Fruit fly (Drosophila melanogaster) whole organism, prepupa: ENCODE data around the gene CG44094.
A peak's percentile ranks its signal among the peaks of the same experiment; 100 is the strongest.

ENCODE experiments used
- CG10669 ChIP-seq: fragments of 200-800 bp; sonication (Bioruptor generic); optimal IDR thresholded peaks from 3 replicates; lab custom pipeline; 2018; ENCODE audit warnings: missing biosample characterization, mild to moderate bottlenecking, missing genetic modification characterization, moderate library complexity
- CG11294 ChIP-seq: fragments of 200-800 bp; sonication (Bioruptor generic); IDR thresholded peaks from 2 replicates; pipeline ENCODE4 v1.3.6; 2022; ENCODE audit warnings: missing biosample characterization, missing genetic modification characterization
- CG11762 ChIP-seq: fragments of 200-800 bp; sonication (Bioruptor generic); optimal IDR thresholded peaks from 3 replicates; lab custom pipeline; 2016; ENCODE audit warnings: missing biosample characterization, missing genetic modification characterization; ENCODE audit not compliant: insufficient read depth
- CG15336 ChIP-seq: fragments of 200-800 bp; sonication (Bioruptor generic); IDR thresholded peaks from 2 replicates; pipeline ENCODE4 v1.3.6; 2022; ENCODE audit warnings: missing biosample characterization, missing genetic modification characterization
- CG16779 ChIP-seq: fragments of 200-800 bp; sonication (Bioruptor generic); optimal IDR thresholded peaks from 3 replicates; lab custom pipeline; 2017; ENCODE audit warnings: missing biosample characterization, mild to moderate bottlenecking, missing genetic modification characterization
- CG3032 ChIP-seq: fragments of 200-800 bp; optimal IDR thresholded peaks from 2 replicates; lab custom pipeline; 2019; ENCODE audit warnings: missing biosample characterization, mild to moderate bottlenecking, missing genetic modification characterization, moderate library complexity
- CG32006 ChIP-seq: fragments of 200-800 bp; sonication (Bioruptor generic); optimal IDR thresholded peaks from 3 replicates; lab custom pipeline; 2017; ENCODE audit warnings: missing biosample characterization, mild to moderate bottlenecking, missing genetic modification characterization
- CG3919 ChIP-seq: fragments of 200-800 bp; sonication (Bioruptor generic); optimal IDR thresholded peaks from 3 replicates; lab custom pipeline; 2016; ENCODE audit warnings: missing biosample characterization, missing genetic modification characterization
- CG6163 ChIP-seq: fragments of 200-800 bp; sonication (Bioruptor generic); IDR thresholded peaks from 3 replicates; pipeline ENCODE4 v1.3.6; 2022; ENCODE audit warnings: missing biosample characterization, missing genetic modification characterization
- CG6276 ChIP-seq: fragments of 200-800 bp; sonication (Bioruptor generic); optimal IDR thresholded peaks from 2 replicates; lab custom pipeline; 2017; ENCODE audit warnings: missing biosample characterization, mild to moderate bottlenecking, missing genetic modification characterization
- CG6808 ChIP-seq: fragments of 200-800 bp; sonication (Bioruptor generic); optimal IDR thresholded peaks from 3 replicates; lab custom pipeline; 2017; ENCODE audit warnings: missing biosample characterization, missing genetic modification characterization, mild to moderate bottlenecking, moderate library complexity, missing genetic modification reagents
- CG6854 ChIP-seq: fragments of 200-800 bp; sonication (Bioruptor generic); optimal IDR thresholded peaks from 2 replicates; lab custom pipeline; 2017; ENCODE audit warnings: missing biosample characterization, mild to moderate bottlenecking, missing genetic modification characterization
- CG8119 ChIP-seq: fragments of 200-800 bp; sonication (Bioruptor generic); IDR thresholded peaks from 3 replicates; pipeline ENCODE4 v1.3.6; 2022; ENCODE audit warnings: missing biosample characterization, missing genetic modification characterization
- CG8319 ChIP-seq: fragments of 200-800 bp; sonication (Bioruptor generic); optimal IDR thresholded peaks from 3 replicates; lab custom pipeline; 2016; ENCODE audit warnings: missing biosample characterization, missing genetic modification characterization
- CG8632 ChIP-seq: fragments of 200-800 bp; sonication (Bioruptor generic); optimal IDR thresholded peaks from 3 replicates; lab custom pipeline; 2016; ENCODE audit warnings: missing biosample characterization, missing genetic modification characterization
- CG9139 ChIP-seq: fragments of 200-800 bp; sonication (Bioruptor generic); optimal IDR thresholded peaks from 3 replicates; lab custom pipeline; 2017; ENCODE audit warnings: missing biosample characterization, mild to moderate bottlenecking, missing genetic modification characterization
- Eip78C ChIP-seq: fragments of 200-800 bp; sonication (Bioruptor generic); peaks from one replicate; lab custom pipeline; 2016; ENCODE audit warnings: missing biosample characterization, missing genetic modification characterization
- Eip93F ChIP-seq: fragments of 200-800 bp; sonication (Bioruptor generic); optimal IDR thresholded peaks from 2 replicates; lab custom pipeline; 2016; ENCODE audit warnings: missing biosample characterization, mild to moderate bottlenecking, missing genetic modification characterization
- Ets96B ChIP-seq: fragments of 200-800 bp; optimal IDR thresholded peaks from 2 replicates; lab custom pipeline; 2019; ENCODE audit warnings: missing biosample characterization, mild to moderate bottlenecking, missing genetic modification characterization, moderate library complexity
- Gug ChIP-seq: fragments of 200-800 bp; sonication (Bioruptor generic); IDR thresholded peaks from 2 replicates; pipeline ENCODE4 v1.3.6; 2022; ENCODE audit warnings: missing biosample characterization, missing genetic modification characterization
- Hr38 ChIP-seq: sonication (Bioruptor generic); optimal IDR thresholded peaks from 2 replicates; lab custom pipeline; 2016; ENCODE audit warnings: missing biosample characterization, missing genetic modification characterization
- Hr39 ChIP-seq: fragments of 200-800 bp; sonication (Bioruptor generic); optimal IDR thresholded peaks from 2 replicates; lab custom pipeline; 2016; ENCODE audit warnings: missing biosample characterization, missing genetic modification characterization
- Hr4 ChIP-seq: fragments of 200-800 bp; sonication (Bioruptor generic); optimal IDR thresholded peaks from 3 replicates; lab custom pipeline; 2016; ENCODE audit warnings: missing biosample characterization, missing genetic modification characterization
- Met ChIP-seq: fragments of 200-800 bp; sonication (Bioruptor generic); optimal IDR thresholded peaks from 3 replicates; lab custom pipeline; 2016; ENCODE audit warnings: missing biosample characterization, missing genetic modification characterization
- Smox ChIP-seq: fragments of 200-800 bp; sonication (Bioruptor generic); optimal IDR thresholded peaks from 3 replicates; lab custom pipeline; 2016; ENCODE audit warnings: missing biosample characterization, missing genetic modification characterization
- Sox102F ChIP-seq: fragments of 200-800 bp; sonication (Bioruptor generic); optimal IDR thresholded peaks from 2 replicates; lab custom pipeline; 2016; ENCODE audit warnings: missing biosample characterization, mild to moderate bottlenecking, missing genetic modification characterization
- Sox15 ChIP-seq: fragments of 200-800 bp; sonication (Bioruptor generic); optimal IDR thresholded peaks from 3 replicates; lab custom pipeline; 2016; ENCODE audit warnings: missing biosample characterization, missing genetic modification characterization
- achi ChIP-seq: fragments of 200-800 bp; sonication (Bioruptor generic); optimal IDR thresholded peaks from 3 replicates; lab custom pipeline; 2016; ENCODE audit warnings: missing biosample characterization, missing genetic modification characterization
- acj6 ChIP-seq: fragments of 200-800 bp; sonication (Bioruptor generic); optimal IDR thresholded peaks from 3 replicates; lab custom pipeline; 2016; ENCODE audit warnings: missing biosample characterization, missing genetic modification characterization
- cyc ChIP-seq: fragments of 200-800 bp; sonication (Bioruptor generic); optimal IDR thresholded peaks from 3 replicates; lab custom pipeline; 2016; ENCODE audit warnings: missing biosample characterization, missing genetic modification characterization
- dac ChIP-seq: fragments of 200-800 bp; sonication (Bioruptor generic); optimal IDR thresholded peaks from 2 replicates; lab custom pipeline; 2017; ENCODE audit warnings: missing biosample characterization, mild to moderate bottlenecking, missing genetic modification characterization
- dsx ChIP-seq: fragments of 200-800 bp; optimal IDR thresholded peaks from 3 replicates; lab custom pipeline; 2019; ENCODE audit warnings: missing biosample characterization, mild to moderate bottlenecking, missing genetic modification characterization, moderate library complexity; ENCODE audit not compliant: poor library complexity, severe bottlenecking
- esn ChIP-seq: fragments of 200-800 bp; sonication (Bioruptor generic); optimal IDR thresholded peaks from 2 replicates; lab custom pipeline; 2016; ENCODE audit warnings: missing biosample characterization, mild to moderate bottlenecking, missing genetic modification characterization, moderate library complexity
- fd59A ChIP-seq: fragments of 200-800 bp; sonication (Bioruptor generic); optimal IDR thresholded peaks from 2 replicates; lab custom pipeline; 2017; ENCODE audit warnings: missing biosample characterization, mild to moderate bottlenecking, missing genetic modification characterization, missing genetic modification reagents
- fd85E ChIP-seq: fragments of 200-800 bp; sonication (Bioruptor generic); optimal IDR thresholded peaks from 3 replicates; lab custom pipeline; 2016; ENCODE audit warnings: missing biosample characterization, missing genetic modification characterization
- fkh ChIP-seq: fragments of 200-800 bp; sonication (Bioruptor generic); optimal IDR thresholded peaks from 3 replicates; lab custom pipeline; 2017; ENCODE audit warnings: missing biosample characterization, mild to moderate bottlenecking, missing genetic modification characterization, moderate library complexity
- lz ChIP-seq: fragments of 200-800 bp; sonication (Bioruptor generic); optimal IDR thresholded peaks from 3 replicates; lab custom pipeline; 2016; ENCODE audit warnings: missing biosample characterization, missing genetic modification characterization
- net ChIP-seq: fragments of 200-800 bp; sonication (Bioruptor generic); optimal IDR thresholded peaks from 3 replicates; lab custom pipeline; 2016; ENCODE audit warnings: missing biosample characterization, missing genetic modification characterization
- pdm3 ChIP-seq: fragments of 200-800 bp; sonication (Bioruptor generic); optimal IDR thresholded peaks from 3 replicates; lab custom pipeline; 2016; ENCODE audit warnings: missing biosample characterization, missing genetic modification characterization
- salr ChIP-seq, 2 experiments: fragments of 200-800 bp; sonication (Bioruptor generic); optimal IDR thresholded peaks; 3 replicates each; lab custom pipeline; 2016 to 2018; ENCODE audit warnings: missing biosample characterization in 2 of 2, missing genetic modification characterization in 2 of 2, mild to moderate bottlenecking in 1 of 2
- spab ChIP-seq: fragments of 200-800 bp; sonication (Bioruptor generic); optimal IDR thresholded peaks from 2 replicates; lab custom pipeline; 2017; ENCODE audit warnings: missing biosample characterization, mild to moderate bottlenecking, missing genetic modification characterization, missing genetic modification reagents
- ss ChIP-seq, 2 experiments: fragments of 200-800 bp; sonication (Bioruptor generic); optimal IDR thresholded peaks; 2 replicates in 1 of 2; 3 replicates in 1 of 2; lab custom pipeline; 2017 to 2018; ENCODE audit warnings: mild to moderate bottlenecking in 2 of 2, missing biosample characterization in 2 of 2, missing genetic modification characterization in 2 of 2, moderate library complexity in 1 of 2
- svp ChIP-seq: fragments of 200-800 bp; sonication (Bioruptor generic); peaks from one replicate; lab custom pipeline; 2016; ENCODE audit warnings: missing biosample characterization, missing genetic modification characterization
- vri ChIP-seq: fragments of 200-800 bp; sonication (Bioruptor generic); optimal IDR thresholded peaks from 3 replicates; lab custom pipeline; 2016; ENCODE audit warnings: missing biosample characterization, mild to moderate bottlenecking, missing genetic modification characterization

Gene CG44094

DNA sequence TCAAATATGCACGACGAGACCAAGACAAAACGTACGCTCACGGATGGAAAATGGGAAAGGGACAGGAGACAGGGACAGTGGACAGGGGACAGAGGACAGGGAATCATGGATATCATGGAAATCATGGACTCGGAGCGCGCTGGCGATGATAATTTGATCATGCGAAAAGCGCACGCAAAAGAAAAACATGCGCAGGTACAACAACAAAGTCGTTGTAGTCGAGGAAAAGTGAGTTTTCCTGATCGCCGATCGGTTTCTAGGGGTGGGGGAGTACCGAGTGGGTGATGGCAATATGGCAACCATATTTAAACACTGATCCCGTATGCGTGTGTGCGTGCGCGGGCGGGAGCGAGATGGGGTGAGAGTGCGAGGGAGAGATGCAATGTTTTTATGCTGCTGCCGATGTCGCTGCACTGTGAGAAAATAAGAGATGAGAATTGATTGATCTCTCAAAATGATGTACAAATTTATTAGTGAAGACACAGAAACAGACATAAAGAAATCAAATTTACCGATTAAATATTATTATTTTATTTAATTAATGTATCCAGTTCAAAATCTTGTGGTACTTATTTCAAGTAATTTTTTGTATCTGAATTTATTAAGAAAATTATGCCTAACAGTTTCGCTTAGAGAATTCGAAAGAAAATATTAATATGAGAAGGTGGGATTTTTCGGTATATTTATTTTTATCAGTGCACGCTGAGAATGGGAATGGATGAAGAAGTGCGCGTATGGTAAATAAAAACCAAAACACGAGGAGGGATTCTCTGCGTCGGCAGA, 14.5 kb upstream of the CG44094 start (continued):
- TF ChIP-seq pdm3 (GFP tag; lab: Kevin White, UChicago): peak; percentile 25
- TF ChIP-seq CG9139 (GFP tag; lab: Kevin White, UChicago): peak; percentile 46
- TF ChIP-seq fd85E (GFP tag; lab: Kevin White, UChicago): no peak
- TF ChIP-seq CG6163: 0 out of 3 replicates have a peak, but pooled peaks have one; percentile 25
- peak; percentile 59 for TF ChIP-seq CG3919 (GFP tag; lab: Kevin White, UChicago)
- TF ChIP-seq Ets96B (tag; lab: Kevin White, UChicago): peak; percentile 79
- TF ChIP-seq Eip93F (GFP tag; lab: Kevin White, UChicago): no peak
- peak; percentile 55 for TF ChIP-seq net (GFP tag; lab: Kevin White, UChicago)
- peak; percentile 32 for TF ChIP-seq CG16779 (tag; lab: Kevin White, UChicago)
- TF ChIP-seq Met (GFP tag; lab: Kevin White, UChicago): peak; percentile 31
- TF ChIP-seq CG6276 (GFP tag; lab: Kevin White, UChicago): peak; percentile 44
- TF ChIP-seq CG15336 (GFP tag; lab: Robert Waterston, UW): peak; percentile 70
- peak; percentile 48 for TF ChIP-seq fd59A (GFP tag; lab: Kevin White, UChicago)
- peak; percentile 11 for TF ChIP-seq Smox (GFP tag; lab: Kevin White, UChicago)
- TF ChIP-seq ss (GFP tag; optimal IDR thresholded peaks at IDR 0.05; lab: Kevin White, UChicago): peak; percentile 64 to 66
- TF ChIP-seq Sox15 (GFP tag; lab: Kevin White, UChicago): no peak
- TF ChIP-seq Hr39: no peak
- TF ChIP-seq CG10669 (GFP tag; lab: Kevin White, UChicago): peak; percentile 62
- peak; percentile 60 for TF ChIP-seq achi (GFP tag; lab: Kevin White, UChicago)

DNA sequence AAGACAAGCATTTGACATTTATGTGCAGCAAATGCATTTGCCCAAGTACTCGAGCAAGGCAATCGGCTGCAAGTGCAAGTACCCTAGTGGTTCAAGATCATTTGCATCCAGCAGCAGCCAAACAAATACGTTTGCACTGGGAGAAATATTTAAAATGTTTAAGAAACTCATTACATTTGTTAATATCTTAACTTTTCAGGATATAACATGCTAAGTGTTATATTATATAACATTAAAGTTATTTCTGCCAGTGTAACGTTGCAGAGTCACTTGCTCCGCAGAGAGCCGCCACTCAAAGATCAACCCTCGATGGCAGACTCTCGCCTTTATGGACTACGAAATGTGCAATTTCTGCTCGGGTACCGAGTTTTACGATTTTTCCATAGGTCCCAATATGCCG, 13.1 kb upstream of the CG44094 start:
- TF ChIP-seq Hr4 (GFP tag; lab: Kevin White, UChicago) (no peak), CG10669 (GFP tag; lab: Kevin White, UChicago) (peak; percentile 29), dac (GFP tag; lab: Kevin White, UChicago) (no peak), Eip78C (GFP tag; lab: Kevin White, UChicago) (peak; percentile 74), Gug (GFP tag; lab: Robert Waterston, UW) (peak; percentile 25; the same call in 1 of the 2 replicates), Sox102F (GFP tag; lab: Kevin White, UChicago) (no peak), CG8119 (GFP tag; lab: Robert Waterston, UW) (no peak; the same call in 2 of the 3 replicates), CG3032 (tag; lab: Kevin White, UChicago) (no peak), CG6854 (GFP tag; lab: Kevin White, UChicago) (no peak), Sox15 (GFP tag; lab: Kevin White, UChicago) (no peak), achi (GFP tag; lab: Kevin White, UChicago) (peak; percentile 1), Smox (GFP tag; lab: Kevin White, UChicago) (no peak), Met (GFP tag; lab: Kevin White, UChicago) (no peak), CG32006 (GFP tag; lab: Kevin White, UChicago) (peak; percentile 32), CG15336 (GFP tag; lab: Robert Waterston, UW) (0 out of 2 replicates have a peak, but pooled peaks have one; percentile 33), fkh (GFP tag; lab: Kevin White, UChicago) (no peak), CG11762 (GFP tag; lab: Kevin White, UChicago) (no peak), pdm3 (GFP tag; lab: Kevin White, UChicago) (no peak), svp (GFP tag; lab: Kevin White, UChicago) (peak; percentile 25), CG16779 (tag; lab: Kevin White, UChicago) (no peak), salr (GFP tag; optimal IDR thresholded peaks at IDR 0.05; lab: Kevin White, UChicago) (no peak), CG8319 (no peak), CG8632 (no peak), Hr39 (no peak), dsx (GFP tag; lab: Kevin White, UChicago) (peak; percentile 44), CG3919 (GFP tag; lab: Kevin White, UChicago) (peak; percentile 2), lz (GFP tag; lab: Kevin White, UChicago) (no peak), CG11294 (GFP tag; lab: Robert Waterston, UW) (no peak), Ets96B (tag; lab: Kevin White, UChicago) (no peak), cyc (no peak), Hr38 (GFP tag; lab: Kevin White, UChicago) (no peak), Eip93F (GFP tag; lab: Kevin White, UChicago) (no peak), acj6 (peak; percentile 9), ss (GFP tag; optimal IDR thresholded peaks at IDR 0.05; lab: Kevin White, UChicago) (peak in 1 of 2 experiments; percentile 20), CG6808 (GFP tag; lab: Kevin White, UChicago) (peak; percentile 5), CG9139 (GFP tag; lab: Kevin White, UChicago) (no peak), CG6276 (GFP tag; lab: Kevin White, UChicago) (no peak), vri (GFP tag; lab: Kevin White, UChicago) (no peak), spab (GFP tag; lab: Kevin White, UChicago) (peak; percentile 19), CG6163 (0 out of 3 replicates have a peak, but pooled peaks have one; percentile 37), esn (GFP tag; lab: Kevin White, UChicago) (no peak)
